Fruit fly (Drosophila melanogaster) whole organism, adult: ENCODE data around the gene CG3009.

Source experiments
- CG11617 ChIP-seq: fragments of 200-800 bp; sonication (Bioruptor generic); optimal IDR thresholded peaks from 2 replicates; lab custom pipeline; 2017; ENCODE audit warnings: mild to moderate bottlenecking, missing biosample characterization, missing genetic modification reagents, missing genetic modification characterization
- CG1620 ChIP-seq: fragments of 200-800 bp; sonication (Bioruptor generic); optimal IDR thresholded peaks from 2 replicates; lab custom pipeline; 2016; ENCODE audit warnings: missing biosample characterization, missing genetic modification characterization
- CG5204 ChIP-seq: fragments of 200-800 bp; sonication (Bioruptor generic); optimal IDR thresholded peaks from 2 replicates; lab custom pipeline; 2016; ENCODE audit warnings: missing biosample characterization, missing genetic modification characterization
- CG7045 ChIP-seq: fragments of 200-800 bp; sonication (Bioruptor generic); optimal IDR thresholded peaks from 2 replicates; lab custom pipeline; 2017; ENCODE audit warnings: missing biosample characterization, mild to moderate bottlenecking, missing genetic modification characterization
- Hr96 ChIP-seq: fragments of 200-800 bp; sonication (Bioruptor generic); optimal IDR thresholded peaks from 2 replicates; lab custom pipeline; 2016; ENCODE audit warnings: missing biosample characterization, missing genetic modification characterization
- Mnt ChIP-seq: fragments of 200-800 bp; sonication (Bioruptor generic); optimal IDR thresholded peaks from 2 replicates; lab custom pipeline; 2016; ENCODE audit warnings: missing biosample characterization, mild to moderate bottlenecking, missing genetic modification characterization
- bab1 ChIP-seq: fragments of 200-800 bp; sonication (Bioruptor generic); optimal IDR thresholded peaks from 3 replicates; lab custom pipeline; 2019; ENCODE audit warnings: missing biosample characterization, mild to moderate bottlenecking, missing genetic modification characterization, moderate library complexity
- ovo ChIP-seq: fragments of 200-800 bp; sonication (Bioruptor generic); optimal IDR thresholded peaks from 2 replicates; lab custom pipeline; 2016; ENCODE audit warnings: missing biosample characterization, missing genetic modification characterization
- pad ChIP-seq: fragments of 200-800 bp; sonication (Bioruptor generic); optimal IDR thresholded peaks from 3 replicates; lab custom pipeline; 2017; ENCODE audit warnings: missing biosample characterization, missing genetic modification characterization, mild to moderate bottlenecking, moderate library complexity, missing genetic modification reagents

- TF ChIP-seq CG7045: no peak
- no peak for TF ChIP-seq CG1620 (GFP tag; lab: Kevin White, UChicago)
- no peak for TF ChIP-seq Hr96 (GFP tag; lab: Kevin White, UChicago)
- no peak for TF ChIP-seq CG11617 (GFP tag; lab: Kevin White, UChicago)
- no peak for TF ChIP-seq pad
- no peak for TF ChIP-seq ovo
- TF ChIP-seq CG5204: no peak
- no peak for TF ChIP-seq Mnt (GFP tag; lab: Kevin White, UChicago)
- no peak for TF ChIP-seq bab1 (GFP tag; lab: Kevin White, UChicago)
Measured at dm6 chrX:4660642-4661252, 5.8 kb downstream of the CG3009 start.
